Worm (Caenorhabditis elegans) whole organism, late embryonic: ENCODE results near the gene srd-26.

Experiments
- C08G9.2 ChIP-seq: sonication (generic microtip); optimal IDR thresholded peaks from 2 replicates; lab custom pipeline; 2016; ENCODE audit warnings: mild to moderate bottlenecking, missing genetic modification characterization, moderate library complexity, missing compliant biosample characterization
- K02D7.2 ChIP-seq: sonication (generic microtip); optimal IDR thresholded peaks from 2 replicates; lab custom pipeline; 2017; ENCODE audit warnings: mild to moderate bottlenecking, missing genetic modification characterization, missing compliant biosample characterization
- K09A11.1 ChIP-seq: sonication (generic microtip); optimal IDR thresholded peaks from 2 replicates; lab custom pipeline; 2017; ENCODE audit warnings: antibody characterized with exemption, mild to moderate bottlenecking, missing genetic modification characterization, missing compliant biosample characterization; ENCODE audit not compliant: insufficient read depth
- ceh-14 ChIP-seq: sonication (generic microtip); optimal IDR thresholded peaks from 2 replicates; lab custom pipeline; 2016; ENCODE audit warnings: missing genotype, missing genetic modification characterization, missing compliant biosample characterization
- ceh-18 ChIP-seq: sonication (generic microtip); optimal IDR thresholded peaks from 2 replicates; lab custom pipeline; 2016; ENCODE audit warnings: missing genetic modification characterization, missing compliant biosample characterization
- ceh-22 ChIP-seq: sonication (generic microtip); optimal IDR thresholded peaks from 2 replicates; lab custom pipeline; 2017; ENCODE audit warnings: missing biosample characterization, missing genetic modification characterization
- ceh-24 ChIP-seq: sonication (generic microtip); optimal IDR thresholded peaks from 2 replicates; lab custom pipeline; 2016; ENCODE audit warnings: mild to moderate bottlenecking, missing genetic modification characterization, missing compliant biosample characterization
- ceh-31 ChIP-seq: sonication (generic microtip); optimal IDR thresholded peaks from 2 replicates; lab custom pipeline; 2016; ENCODE audit warnings: missing genetic modification characterization, missing compliant biosample characterization
- ceh-34 ChIP-seq: sonication (generic microtip); optimal IDR thresholded peaks from 2 replicates; lab custom pipeline; 2016; ENCODE audit warnings: mild to moderate bottlenecking, missing genetic modification characterization, missing compliant biosample characterization
- ceh-48 ChIP-seq: sonication (generic microtip); optimal IDR thresholded peaks from 2 replicates; lab custom pipeline; 2016; ENCODE audit warnings: missing genetic modification characterization, inconsistent platforms, missing compliant biosample characterization
- dve-1 ChIP-seq: sonication (generic microtip); optimal IDR thresholded peaks from 2 replicates; lab custom pipeline; 2017; ENCODE audit warnings: antibody characterized with exemption, mild to moderate bottlenecking, missing genetic modification characterization, missing compliant biosample characterization
- elt-2 ChIP-seq: sonication (generic microtip); optimal IDR thresholded peaks from 2 replicates; lab custom pipeline; 2016; ENCODE audit warnings: missing genetic modification reagents, missing genetic modification characterization, missing compliant biosample characterization
- ets-4 ChIP-seq: sonication (generic microtip); optimal IDR thresholded peaks from 2 replicates; lab custom pipeline; 2016; ENCODE audit warnings: missing genetic modification characterization, missing compliant biosample characterization
- fax-1 ChIP-seq: sonication (generic microtip); optimal IDR thresholded peaks from 2 replicates; lab custom pipeline; 2016; ENCODE audit warnings: missing genotype, missing genetic modification characterization, missing compliant biosample characterization
- fkh-6 ChIP-seq: sonication (generic microtip); optimal IDR thresholded peaks from 2 replicates; lab custom pipeline; 2016; ENCODE audit warnings: missing genetic modification characterization, missing compliant biosample characterization
- hlh-13 ChIP-seq: fragments of 200-800 bp; sonication (Bioruptor generic); optimal IDR thresholded peaks from 2 replicates; lab custom pipeline; 2018; ENCODE audit warnings: mild to moderate bottlenecking, missing genetic modification characterization, missing compliant biosample characterization
- hlh-15 ChIP-seq: sonication (generic microtip); optimal IDR thresholded peaks from 2 replicates; lab custom pipeline; 2016; ENCODE audit warnings: missing genetic modification characterization, missing compliant biosample characterization
- hlh-6 ChIP-seq: sonication (generic microtip); optimal IDR thresholded peaks from 2 replicates; lab custom pipeline; 2016; ENCODE audit warnings: missing genotype, missing genetic modification characterization, missing compliant biosample characterization
- hlh-8 ChIP-seq: sonication (generic microtip); optimal IDR thresholded peaks from 2 replicates; lab custom pipeline; 2016; ENCODE audit warnings: missing genotype, missing genetic modification characterization, missing compliant biosample characterization
- lim-6 ChIP-seq: sonication (generic microtip); optimal IDR thresholded peaks from 2 replicates; lab custom pipeline; 2016; ENCODE audit warnings: missing genetic modification characterization, missing compliant biosample characterization
- lin-11 ChIP-seq: fragments of 200-800 bp; sonication (Bioruptor generic); optimal IDR thresholded peaks from 2 replicates; lab custom pipeline; 2018; ENCODE audit warnings: mild to moderate bottlenecking, missing genetic modification characterization, missing compliant biosample characterization
- madf-2 ChIP-seq: sonication (generic microtip); optimal IDR thresholded peaks from 2 replicates; lab custom pipeline; 2017; ENCODE audit warnings: missing genetic modification characterization, missing compliant biosample characterization
- mec-3 ChIP-seq: sonication (generic microtip); optimal IDR thresholded peaks from 2 replicates; lab custom pipeline; 2016; ENCODE audit warnings: borderline replicate concordance, missing genetic modification characterization, missing compliant biosample characterization
- nfya-1 ChIP-seq: sonication (generic microtip); optimal IDR thresholded peaks from 2 replicates; lab custom pipeline; 2017; ENCODE audit warnings: missing genetic modification characterization, mild to moderate bottlenecking, missing compliant biosample characterization, antibody characterized with exemption, moderate library complexity
- nhr-11 ChIP-seq: fragments of 150-350 bp; optimal IDR thresholded peaks from 2 replicates; lab custom pipeline; 2014; ENCODE audit warnings: missing biosample characterization, missing genetic modification characterization
- nhr-232 ChIP-seq: sonication (generic microtip); optimal IDR thresholded peaks from 2 replicates; lab custom pipeline; 2016; ENCODE audit warnings: missing genetic modification characterization, missing compliant biosample characterization
- odd-2 ChIP-seq: sonication (generic microtip); optimal IDR thresholded peaks from 2 replicates; lab custom pipeline; 2017; ENCODE audit warnings: antibody characterized with exemption, mild to moderate bottlenecking, missing genetic modification characterization, missing compliant biosample characterization
- pag-3 ChIP-seq: sonication (generic microtip); optimal IDR thresholded peaks from 2 replicates; lab custom pipeline; 2016; ENCODE audit warnings: missing compliant biosample characterization, missing genetic modification characterization, borderline replicate concordance
- pat-9 ChIP-seq: fragments of 200-800 bp; sonication (Bioruptor generic); optimal IDR thresholded peaks from 2 replicates; lab custom pipeline; 2018; ENCODE audit warnings: mild to moderate bottlenecking, missing genetic modification characterization, moderate library complexity, missing compliant biosample characterization
- pha-2 ChIP-seq: sonication (generic microtip); optimal IDR thresholded peaks from 2 replicates; lab custom pipeline; 2017; ENCODE audit warnings: mild to moderate bottlenecking, missing genetic modification characterization, missing compliant biosample characterization
- pha-4 ChIP-seq: fragments of 150-350 bp; optimal IDR thresholded peaks from 2 replicates; lab custom pipeline; 2018; ENCODE audit warnings: missing biosample characterization, missing genetic modification reagents, missing genetic modification characterization
- pqm-1 ChIP-seq: sonication (generic microtip); optimal IDR thresholded peaks from 2 replicates; lab custom pipeline; 2016; ENCODE audit warnings: missing genetic modification characterization, missing compliant biosample characterization
- pros-1 ChIP-seq: fragments of 150-350 bp; optimal IDR thresholded peaks from 2 replicates; lab custom pipeline; 2014; ENCODE audit warnings: missing biosample characterization, missing genetic modification reagents, missing genetic modification characterization
- rnt-1 ChIP-seq: sonication (generic microtip); optimal IDR thresholded peaks from 2 replicates; lab custom pipeline; 2016; ENCODE audit warnings: missing genetic modification characterization, missing compliant biosample characterization
- sox-2 ChIP-seq: fragments of 200-800 bp; sonication (Bioruptor generic); IDR thresholded peaks from 2 replicates; pipeline ENCODE4 v1.3.6; 2022; ENCODE audit warnings: missing genetic modification reagents, missing genetic modification characterization, missing compliant biosample characterization
- sox-4 ChIP-seq: sonication (generic microtip); optimal IDR thresholded peaks from 2 replicates; lab custom pipeline; 2017; ENCODE audit warnings: mild to moderate bottlenecking, missing genetic modification characterization, inconsistent platforms, missing compliant biosample characterization
- tbx-2 ChIP-seq: sonication (generic microtip); optimal IDR thresholded peaks from 2 replicates; lab custom pipeline; 2016; ENCODE audit warnings: missing genetic modification characterization, missing compliant biosample characterization
- tbx-7 ChIP-seq: sonication (generic microtip); optimal IDR thresholded peaks from 2 replicates; lab custom pipeline; 2016; ENCODE audit warnings: missing genotype, missing genetic modification characterization, missing compliant biosample characterization
- unc-3 ChIP-seq, 2 experiments: fragments of 200-800 bp in 1 of 2; sonication (Bioruptor generic) in 1 of 2; sonication (generic microtip) in 1 of 2; conservative IDR thresholded peaks in 1 of 2; optimal IDR thresholded peaks in 1 of 2; 2 replicates each; pipeline versions ENCODE4 v1.3.6 to Lab custom; 2016 to 2022; ENCODE audit warnings: missing compliant biosample characterization in 2 of 2, missing genetic modification characterization in 2 of 2, missing genetic modification reagents in 1 of 2
- unc-42 ChIP-seq: sonication (generic microtip); optimal IDR thresholded peaks from 2 replicates; lab custom pipeline; 2016; ENCODE audit warnings: missing genotype, missing genetic modification characterization, missing compliant biosample characterization
- unc-55 ChIP-seq: sonication (generic microtip); optimal IDR thresholded peaks from 2 replicates; lab custom pipeline; 2017; ENCODE audit warnings: missing biosample characterization, missing genetic modification reagents, missing genetic modification characterization
- unc-86 ChIP-seq: sonication (generic microtip); optimal IDR thresholded peaks from 2 replicates; lab custom pipeline; 2016; ENCODE audit warnings: missing genetic modification characterization, missing compliant biosample characterization

The srd-26 gene

DNA sequence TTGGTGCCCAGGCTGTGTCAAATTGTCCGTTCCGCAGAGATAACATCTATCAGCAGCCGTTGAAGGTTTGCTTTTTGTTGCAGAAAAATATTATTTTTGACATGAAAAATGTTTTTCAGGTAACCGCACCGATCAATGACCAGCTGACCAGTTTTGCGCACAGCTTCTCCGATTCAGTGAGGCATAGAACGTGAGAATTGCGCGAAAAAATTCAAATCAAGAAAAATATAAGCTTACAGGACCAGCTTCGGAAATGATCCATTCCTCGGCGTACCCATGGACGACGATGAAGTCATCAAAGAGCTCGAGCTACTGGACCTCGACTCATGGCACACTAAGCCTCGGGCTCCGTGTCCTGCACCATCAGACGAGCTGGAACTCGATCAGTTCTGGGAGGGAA lies 31.7 kb upstream of the srd-26 start:
- TF ChIP-seq pat-9 (tag; lab: Kevin White, UChicago) (no peak), mec-3 (tag; lab: Kevin White, UChicago) (no peak), C08G9.2 (tag; lab: Kevin White, UChicago) (no peak), ceh-34 (tag; lab: Kevin White, UChicago) (no peak), lin-11 (tag; lab: Kevin White, UChicago) (no peak), madf-2 (tag; lab: Kevin White, UChicago) (no peak), unc-55 (GFP tag; lab: Kevin White, UChicago) (no peak), pros-1 (tag; lab: Kevin White, UChicago) (no peak), ceh-24 (tag; lab: Kevin White, UChicago) (no peak), lim-6 (no peak), rnt-1 (tag; lab: Kevin White, UChicago) (no peak), sox-4 (tag; lab: Kevin White, UChicago) (no peak), fax-1 (tag; lab: Kevin White, UChicago) (no peak), nhr-232 (tag; lab: Kevin White, UChicago) (no peak), pqm-1 (tag; lab: Kevin White, UChicago) (no peak), hlh-6 (tag; lab: Kevin White, UChicago) (no peak)

ce11 chrV:14193451-14193850 lies 30.6 kb upstream of the srd-26 start, which contains the start of gene atfs-1:
atfs-1 (plus strand) TSS chrV:14193663.
- TF ChIP-seq odd-2 (tag; lab: Kevin White, UChicago) (no peak), unc-3 (GFP tag; conservative IDR thresholded peaks at IDR 0.05; lab: Robert Waterston, UW) (no peak), unc-3 (tag; optimal IDR thresholded peaks at IDR 0.05; lab: Kevin White, UChicago) (no peak), unc-55 (GFP tag; lab: Kevin White, UChicago) (peak; percentile 55), sox-4 (tag; lab: Kevin White, UChicago) (no peak), lim-6 (no peak), ceh-18 (tag; lab: Kevin White, UChicago) (peak; percentile 53), fkh-6 (no peak), K09A11.1 (tag; lab: Kevin White, UChicago) (no peak), pqm-1 (tag; lab: Kevin White, UChicago) (peak; percentile 11), dve-1 (tag; lab: Kevin White, UChicago) (peak; percentile 8), lin-11 (tag; lab: Kevin White, UChicago) (no peak), unc-42 (tag; lab: Kevin White, UChicago) (peak; percentile 48), nfya-1 (tag; lab: Kevin White, UChicago) (peak; percentile 25), ceh-31 (tag; lab: Kevin White, UChicago) (peak; percentile 54), tbx-2 (tag; lab: Kevin White, UChicago) (peak; percentile 44)
- TF ChIP-seq, all 69 proteins: peak for 8

DNA sequence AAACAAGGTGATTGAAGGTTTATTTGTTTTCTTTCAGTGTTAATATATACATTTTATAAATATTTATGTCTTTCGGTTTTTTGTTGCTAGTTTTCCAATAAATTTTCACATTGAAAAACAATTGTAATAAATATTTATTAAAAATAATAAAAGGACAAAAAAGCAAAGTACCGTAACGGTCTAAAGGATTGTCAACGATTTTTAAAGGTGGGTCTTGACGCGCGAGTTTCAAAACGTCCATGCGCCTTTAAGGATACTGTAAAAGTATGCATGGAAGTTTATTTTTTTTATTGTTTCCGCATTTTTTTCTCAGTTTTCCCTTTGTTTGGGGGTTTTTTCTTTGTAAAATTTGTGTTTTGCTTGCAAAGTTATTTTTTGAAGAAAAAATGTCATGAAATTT lies 30.1 kb upstream of the srd-26 start:
- TF ChIP-seq sox-4 (tag; lab: Kevin White, UChicago) (no peak), rnt-1 (tag; lab: Kevin White, UChicago) (no peak)

DNA sequence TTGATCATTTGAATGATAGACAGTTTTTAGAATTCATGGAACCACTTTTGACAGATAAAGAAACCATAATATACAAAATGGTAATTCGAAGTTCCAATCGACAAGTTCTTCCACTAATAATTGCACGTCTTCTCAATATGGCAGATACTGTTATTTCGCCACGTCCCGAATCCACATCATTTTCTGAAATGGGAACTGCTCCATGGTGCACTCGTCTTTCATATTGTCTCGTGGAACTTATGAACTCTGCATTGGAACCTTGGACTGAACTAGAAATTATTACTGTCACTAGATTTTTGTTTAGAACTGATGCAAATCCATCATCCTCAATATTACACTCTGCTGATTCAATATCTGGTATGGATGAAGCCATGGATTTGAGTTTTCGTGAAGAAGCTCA lies 24.3 kb upstream of the srd-26 start:
- TF ChIP-seq ceh-22 (tag; lab: Kevin White, UChicago) (no peak), elt-2 (no peak), sox-2 (no peak), nhr-11 (no peak), sox-4 (tag; lab: Kevin White, UChicago) (no peak), ceh-24 (tag; lab: Kevin White, UChicago) (no peak), ets-4 (tag; lab: Kevin White, UChicago) (no peak), unc-86 (no peak), unc-55 (GFP tag; lab: Kevin White, UChicago) (no peak), tbx-2 (tag; lab: Kevin White, UChicago) (no peak), nhr-232 (tag; lab: Kevin White, UChicago) (no peak)

DNA sequence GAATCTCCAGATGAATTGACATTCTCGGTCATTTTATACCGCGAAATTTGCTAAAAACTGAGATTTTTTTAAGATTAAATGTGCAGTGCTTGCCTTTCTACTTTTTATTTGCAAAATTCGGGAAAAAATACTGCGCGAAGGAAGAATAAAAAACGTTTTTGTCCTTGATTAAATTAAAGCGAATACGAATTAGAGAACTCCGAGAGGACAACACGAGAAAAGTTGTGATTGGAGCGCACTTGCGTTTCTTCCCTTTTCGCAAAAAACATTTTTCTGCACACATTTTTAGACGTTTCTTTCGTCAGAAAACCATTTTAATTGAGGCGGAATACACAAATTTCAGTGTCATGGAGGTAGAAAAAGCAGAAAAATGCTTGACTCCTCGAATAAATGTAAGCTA lies 22.6 kb upstream of the srd-26 start, which contains the start of the genes trm-1 and ints-2:
Gene trm-1, minus strand, starts transcription at position 175 of the 400 bp plus-strand sequence.
Gene ints-2, plus strand, starts transcription at position 249 of the 400 bp plus-strand sequence.
- TF ChIP-seq hlh-8 (tag; lab: Kevin White, UChicago), result no peak
- no peak for TF ChIP-seq ceh-14
- TF ChIP-seq pag-3 (tag; lab: Kevin White, UChicago), result no peak
- no peak for TF ChIP-seq ceh-48 (tag; lab: Kevin White, UChicago)
- TF ChIP-seq unc-3 (GFP tag; conservative IDR thresholded peaks at IDR 0.05; lab: Robert Waterston, UW), result no peak
- TF ChIP-seq unc-3 (tag; optimal IDR thresholded peaks at IDR 0.05; lab: Kevin White, UChicago), result no peak
- no peak for TF ChIP-seq ceh-34 (tag; lab: Kevin White, UChicago)
- TF ChIP-seq unc-42 (tag; lab: Kevin White, UChicago), result peak; percentile 98
- no peak for TF ChIP-seq tbx-7
- TF ChIP-seq K02D7.2 (tag; lab: Kevin White, UChicago), result no peak
- TF ChIP-seq ceh-24 (tag; lab: Kevin White, UChicago), result no peak
- no peak for TF ChIP-seq pros-1 (tag; lab: Kevin White, UChicago)
- peak; percentile 50 for TF ChIP-seq ceh-31 (tag; lab: Kevin White, UChicago)
- peak; percentile 2 for TF ChIP-seq nfya-1 (tag; lab: Kevin White, UChicago)
- no peak for TF ChIP-seq pha-2 (tag; lab: Kevin White, UChicago)
- no peak for TF ChIP-seq pha-4
- peak; percentile 26 for TF ChIP-seq ceh-18 (tag; lab: Kevin White, UChicago)
- TF ChIP-seq hlh-15, result no peak
- TF ChIP-seq hlh-13, result no peak
